Worm (Caenorhabditis elegans): ENCODE measurements around the gene Y97E10AR.6.

Y97E10AR.6 gene

ce11 chrV:8043664-8044063 is 29.9 kb upstream of the Y97E10AR.6 start (continued):
- no peak for TF ChIP-seq fkh-3 (tag; optimal IDR thresholded peaks at IDR 0.05)

DNA sequence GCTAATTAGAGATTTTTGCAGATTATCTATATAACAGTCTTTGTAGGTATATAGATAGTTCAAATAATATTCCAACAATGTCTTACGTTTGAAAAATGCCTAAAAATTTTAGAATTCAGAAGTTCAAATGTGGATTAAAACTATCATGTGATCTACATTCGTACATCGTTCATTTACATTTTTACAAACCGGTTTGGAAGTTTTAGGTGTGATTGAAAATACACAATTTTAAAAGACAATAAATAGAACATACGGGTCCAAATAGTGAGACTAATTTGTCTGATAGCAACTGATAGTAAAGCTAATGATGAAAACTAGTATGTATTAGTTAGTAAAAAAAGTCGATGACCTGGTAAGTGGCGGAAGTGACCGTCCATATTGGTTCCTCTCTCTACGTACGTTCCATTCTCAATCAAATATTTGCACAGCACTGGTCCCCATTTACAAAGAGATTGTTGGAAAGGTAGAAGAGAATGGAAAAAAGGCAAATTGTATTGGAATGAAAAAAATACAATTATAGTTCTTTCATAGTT is 27.7 kb upstream of the Y97E10AR.6 start:
- TF ChIP-seq nhr-27 (tag; optimal IDR thresholded peaks at IDR 0.05) = no peak
- TF ChIP-seq C17E4.6 (GFP tag; IDR thresholded peaks at IDR 0.05) = no peak
- TF ChIP-seq ekl-4 (GFP tag; IDR thresholded peaks at IDR 0.05) = no peak
- no peak for TF ChIP-seq ama-1 (optimal IDR thresholded peaks at IDR 0.05)
- TF ChIP-seq ama-1 (GFP tag; optimal IDR thresholded peaks at IDR 0.05) = no peak
- no peak for TF ChIP-seq D2030.7 (GFP tag; IDR thresholded peaks at IDR 0.05)
- TF ChIP-seq nhr-179 (tag; optimal IDR thresholded peaks at IDR 0.05) = no peak
- TF ChIP-seq ZK185.1 (tag; optimal IDR thresholded peaks at IDR 0.05; ENCODE audit: poor library complexity, severe bottlenecking) = no peak
- TF ChIP-seq Y95B8A.8 (GFP tag; IDR thresholded peaks at IDR 0.05) = no peak
- no peak for TF ChIP-seq ztf-3 (GFP tag; optimal IDR thresholded peaks at IDR 0.05)
- no peak for TF ChIP-seq athp-1 (tag; optimal IDR thresholded peaks at IDR 0.05)
- no peak for TF ChIP-seq madf-3 (GFP tag; IDR thresholded peaks at IDR 0.05)
- no peak for TF ChIP-seq rpc-1 (optimal IDR thresholded peaks at IDR 0.05)
- no peak for TF ChIP-seq rpc-1 (tag; optimal IDR thresholded peaks at IDR 0.05)
- TF ChIP-seq sea-2 (GFP tag; IDR thresholded peaks at IDR 0.05) = no peak
- TF ChIP-seq K11D2.4 (GFP tag; IDR thresholded peaks at IDR 0.05) = no peak
- TF ChIP-seq hrde-1 (tag; optimal IDR thresholded peaks at IDR 0.05; ENCODE audit: borderline replicate concordance) = no peak
- no peak for TF ChIP-seq egl-44 (GFP tag; IDR thresholded peaks at IDR 0.05)
- TF ChIP-seq bed-2 (GFP tag; IDR thresholded peaks at IDR 0.05) = no peak
- TF ChIP-seq madf-6 (GFP tag; IDR thresholded peaks at IDR 0.05) = no peak
- no peak for TF ChIP-seq T07F8.4 (tag; optimal IDR thresholded peaks at IDR 0.05)

DNA sequence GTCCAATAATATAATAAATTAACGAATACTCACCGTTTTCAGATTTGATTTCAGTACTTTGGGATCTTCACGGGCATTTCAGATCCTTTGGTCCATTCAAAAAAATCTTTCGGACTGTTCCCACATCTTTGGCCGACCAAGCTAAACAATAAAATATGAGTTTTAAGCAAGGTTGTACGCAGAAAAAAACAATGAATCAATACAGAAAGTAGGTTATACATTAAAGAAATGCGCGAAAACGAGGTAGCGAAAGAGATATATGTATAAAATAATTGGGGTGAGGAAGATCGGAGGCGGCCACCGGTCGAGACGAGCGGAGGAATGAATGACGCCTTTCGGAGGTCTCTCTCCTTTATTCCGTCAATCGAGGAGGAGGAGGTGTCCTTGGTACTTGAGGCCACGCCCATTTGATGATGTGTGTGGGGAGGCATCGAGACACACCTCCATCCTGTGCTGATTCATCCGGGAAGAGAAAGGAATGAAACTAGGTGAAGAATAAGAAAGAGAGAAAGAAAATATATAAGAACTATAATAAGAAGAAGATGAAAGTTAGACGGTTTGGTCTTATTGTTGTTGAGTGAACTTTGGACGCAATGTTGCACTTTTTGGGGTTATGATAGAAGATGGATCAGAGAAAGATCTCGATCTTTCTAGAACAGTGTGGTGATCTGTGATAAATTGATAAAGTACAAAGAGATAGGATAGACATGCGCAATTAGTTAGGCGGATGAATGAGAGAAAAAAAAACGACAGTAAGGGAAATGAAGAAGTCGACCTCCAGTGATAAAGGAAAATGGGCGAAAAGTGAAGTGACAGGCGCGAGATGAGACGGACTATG is 26.7 kb upstream of the Y97E10AR.6 start:
- no peak for TF ChIP-seq ekl-4 (GFP tag; IDR thresholded peaks at IDR 0.05)
- TF ChIP-seq F23B12.7 (tag; optimal IDR thresholded peaks at IDR 0.05; ENCODE audit: insufficient read depth) = no peak
- no peak for TF ChIP-seq hrde-1 (tag; optimal IDR thresholded peaks at IDR 0.05; ENCODE audit: borderline replicate concordance)
- TF ChIP-seq rpc-1 (optimal IDR thresholded peaks at IDR 0.05) = peak; percentile 38
- no peak for TF ChIP-seq rpc-1 (tag; optimal IDR thresholded peaks at IDR 0.05)
- no peak for TF ChIP-seq ceh-40 (GFP tag; IDR thresholded peaks at IDR 0.05)
- no peak for TF ChIP-seq T07F8.4 (tag; optimal IDR thresholded peaks at IDR 0.05)
- TF ChIP-seq ceh-58 (GFP tag; IDR thresholded peaks at IDR 0.05) = no peak
- TF ChIP-seq gei-17 (GFP tag; optimal IDR thresholded peaks at IDR 0.05) = no peak
- no peak for TF ChIP-seq ztf-6 (GFP tag; IDR thresholded peaks at IDR 0.05)
- no peak for TF ChIP-seq nfya-1 (tag; optimal IDR thresholded peaks at IDR 0.05; ENCODE audit: borderline replicate concordance, insufficient read depth)
- no peak for TF ChIP-seq die-1 (tag; optimal IDR thresholded peaks at IDR 0.05)
- TF ChIP-seq bed-1 (GFP tag; IDR thresholded peaks at IDR 0.05) = no peak
- TF ChIP-seq let-607 (tag; optimal IDR thresholded peaks at IDR 0.05) = no peak
- peak; percentile 86 for TF ChIP-seq ama-1 (optimal IDR thresholded peaks at IDR 0.05)
- TF ChIP-seq ama-1 (GFP tag; optimal IDR thresholded peaks at IDR 0.05) = no peak
- TF ChIP-seq K12H6.12 (tag; optimal IDR thresholded peaks at IDR 0.05) = no peak
- 0 out of 2 replicates have a peak, but pooled peaks have one; percentile 5 for TF ChIP-seq dox-1 (GFP tag; IDR thresholded peaks at IDR 0.05)
- no peak for TF ChIP-seq madf-8 (GFP tag; conservative IDR thresholded peaks at IDR 0.05)
- no peak for TF ChIP-seq hlh-12 (tag; optimal IDR thresholded peaks at IDR 0.05)
- no peak for TF ChIP-seq hmg-20 (GFP tag; IDR thresholded peaks at IDR 0.05)
- TF ChIP-seq attf-6 (GFP tag; IDR thresholded peaks at IDR 0.05) = no peak
- no peak for TF ChIP-seq snpc-1.1 (tag; optimal IDR thresholded peaks at IDR 0.05; ENCODE audit: insufficient read depth)
- no peak for TF ChIP-seq ztf-26 (tag; optimal IDR thresholded peaks at IDR 0.05)
- peak; percentile 89 for TF ChIP-seq hsf-1 (GFP tag; IDR thresholded peaks at IDR 0.05)
- TF ChIP-seq bed-2 (GFP tag; IDR thresholded peaks at IDR 0.05) = no peak
- TF ChIP-seq somi-1 (GFP tag; optimal IDR thresholded peaks at IDR 0.05) = peak; percentile 54

Data from whole organism, young adult.